Fruit fly (Drosophila melanogaster): ENCODE measurements around the gene CG11162.

Gene CG11162

dm6 chrX:13679565-13679964 lies 2.9 kb downstream of the CG11162 start (continued):
- TF ChIP-seq sima (GFP tag; optimal IDR thresholded peaks at IDR 0.05) (no peak), pnt (GFP tag; optimal IDR thresholded peaks at IDR 0.05) (no peak), CG11696 (GFP tag; IDR thresholded peaks at IDR 0.05) (no peak), CHES-1-like (GFP tag; optimal IDR thresholded peaks at IDR 0.05) (no peak), stc (GFP tag; IDR thresholded peaks at IDR 0.05) (no peak), CG16779 (GFP tag; IDR thresholded peaks at IDR 0.05) (no peak), Optix (GFP tag; IDR thresholded peaks at IDR 0.05) (no peak), MESR4 (GFP tag; optimal IDR thresholded peaks at IDR 0.05) (no peak), Gsc (GFP tag; IDR thresholded peaks at IDR 0.05) (no peak), cg (GFP tag; optimal IDR thresholded peaks at IDR 0.05) (no peak), CG7271 (tag; optimal IDR thresholded peaks at IDR 0.05) (no peak), scrt (GFP tag; optimal IDR thresholded peaks at IDR 0.05) (no peak), CG15269 (tag; optimal IDR thresholded peaks at IDR 0.05) (peak; percentile 41), ATbp (GFP tag; optimal IDR thresholded peaks at IDR 0.05) (peak; percentile 15), Oaz (GFP tag; IDR thresholded peaks at IDR 0.05) (no peak), CG1647 (GFP tag; optimal IDR thresholded peaks at IDR 0.05) (no peak), nerfin-1 (tag; optimal IDR thresholded peaks at IDR 0.05) (peak; percentile 6), bigmax (GFP tag; optimal IDR thresholded peaks at IDR 0.05) (no peak), hb (GFP tag; IDR thresholded peaks at IDR 0.05; ENCODE audit: partially characterized antibody) (no peak), BtbVII (GFP tag; optimal IDR thresholded peaks at IDR 0.05) (no peak), gt (GFP tag; IDR thresholded peaks at IDR 0.05) (no peak), CG33213 (GFP tag; optimal IDR thresholded peaks at IDR 0.05) (no peak), CG6272 (GFP tag; IDR thresholded peaks at IDR 0.05) (no peak), dpn (GFP tag; optimal IDR thresholded peaks at IDR 0.05) (no peak), C15 (GFP tag; IDR thresholded peaks at IDR 0.05) (no peak), nau (GFP tag; optimal IDR thresholded peaks at IDR 0.05) (no peak), Dfd (GFP tag; optimal IDR thresholded peaks at IDR 0.05) (no peak), Myb (GFP tag; optimal IDR thresholded peaks at IDR 0.05) (no peak), CG2120 (GFP tag; optimal IDR thresholded peaks at IDR 0.05) (peak; percentile 2), CG10209 (GFP tag; optimal IDR thresholded peaks at IDR 0.05) (peak; percentile 25), CG14710 (tag; optimal IDR thresholded peaks at IDR 0.05) (peak; percentile 27), CG3065 (GFP tag; optimal IDR thresholded peaks at IDR 0.05) (no peak), CG17912 (GFP tag; optimal IDR thresholded peaks at IDR 0.05) (no peak), chif (GFP tag; optimal IDR thresholded peaks at IDR 0.05) (no peak), lmd (GFP tag; IDR thresholded peaks at IDR 0.05) (0 out of 2 replicates have a peak, but pooled peaks have one; percentile 18), CG1792 (GFP tag; optimal IDR thresholded peaks at IDR 0.05) (no peak), CG18476 (GFP tag; optimal IDR thresholded peaks at IDR 0.05) (peak; percentile 4), br (optimal IDR thresholded peaks at IDR 0.05) (no peak), salm (tag; optimal IDR thresholded peaks at IDR 0.05) (no peak)

dm6 chrX:13680262-13680661 lies 3.6 kb downstream of the CG11162 start, which contains the start of gene CG12177:
Gene CG12177, minus strand, starts transcription at chrX:13680500.
- no peak for TF ChIP-seq NfI (GFP tag; optimal IDR thresholded peaks at IDR 0.05)
- TF ChIP-seq Fer1 (GFP tag; optimal IDR thresholded peaks at IDR 0.05), result peak; percentile 7
- TF ChIP-seq z (GFP tag; IDR thresholded peaks at IDR 0.05), result peak; percentile 44; the same call in 1 of the 3 replicates
- TF ChIP-seq CG17328 (GFP tag; IDR thresholded peaks at IDR 0.05), result no peak
- peak; percentile 32 for TF ChIP-seq Deaf1 (tag; optimal IDR thresholded peaks at IDR 0.05)
- TF ChIP-seq Ets65A (GFP tag), result peak; percentile 37
- TF ChIP-seq CG15601 (tag; optimal IDR thresholded peaks at IDR 0.05), result no peak
- TF ChIP-seq E2f2 (GFP tag; IDR thresholded peaks at IDR 0.05), result 0 out of 2 replicates have a peak, but pooled peaks have one; percentile 12
- no peak for TF ChIP-seq CG7271 (tag; optimal IDR thresholded peaks at IDR 0.05)
- TF ChIP-seq twi (tag; optimal IDR thresholded peaks at IDR 0.05), result peak; percentile 97
- peak; percentile 7; the same call in 1 of the 4 replicates for TF ChIP-seq chinmo (GFP tag; IDR thresholded peaks at IDR 0.05; ENCODE audit: partially characterized antibody)
- 0 out of 3 replicates have a peak, but pooled peaks have one; percentile 6 for TF ChIP-seq zfh1 (GFP tag; IDR thresholded peaks at IDR 0.05)
- no peak for TF ChIP-seq CG17359 (tag; optimal IDR thresholded peaks at IDR 0.05)
- no peak for TF ChIP-seq CG5245 (GFP tag; optimal IDR thresholded peaks at IDR 0.05)
- TF ChIP-seq CG10543 (GFP tag; optimal IDR thresholded peaks at IDR 0.05), result peak; percentile 75
- no peak for TF ChIP-seq CG17912 (GFP tag; optimal IDR thresholded peaks at IDR 0.05)
- TF ChIP-seq crp (GFP tag; optimal IDR thresholded peaks at IDR 0.05), result peak in 1 of 2 experiments; percentile 30
